Worm (Caenorhabditis elegans) whole organism, midembryonic: Measurements from ENCODE around the gene copb-2.

ENCODE experiments used
- klf-2 ChIP-seq: fragments of 200-800 bp; sonication (Bioruptor generic); conservative IDR thresholded peaks from 2 replicates; pipeline ENCODE4 v1.3.6; 2022; ENCODE audit warnings: missing genetic modification reagents, missing genetic modification characterization, missing compliant biosample characterization
- tab-1 ChIP-seq: fragments of 200-800 bp; sonication (Bioruptor generic); IDR thresholded peaks from 2 replicates; pipeline ENCODE4 v1.3.6; 2022; ENCODE audit warnings: missing genetic modification characterization, missing compliant biosample characterization

DNA sequence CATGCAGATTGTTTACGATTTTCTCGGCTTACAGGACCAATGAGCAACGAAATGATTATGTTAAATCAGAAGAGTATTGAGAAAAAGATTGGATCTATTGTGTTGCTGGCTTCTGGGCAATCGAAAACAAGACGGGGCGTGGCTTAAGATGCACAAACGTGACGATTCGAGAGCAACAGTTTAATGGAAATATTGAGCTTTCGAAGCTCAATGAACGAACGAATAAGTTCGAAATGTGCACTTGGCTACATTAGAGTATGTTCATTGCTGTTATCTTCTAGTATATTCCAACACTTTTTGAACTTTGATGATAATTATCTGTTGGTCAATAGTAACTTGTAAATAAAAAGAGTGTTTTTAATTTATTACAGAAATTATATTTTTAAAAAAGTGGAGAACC lies 14.1 kb upstream of the copb-2 start, which contains the start of gene hsp-12.3:
- TF ChIP-seq tab-1 (GFP tag; lab: Robert Waterston, UW) (no peak), klf-2 (GFP tag; lab: Robert Waterston, UW) (no peak)
